Worm (Caenorhabditis elegans): ENCODE results near the gene ttr-20.

ttr-20 gene

DNA sequence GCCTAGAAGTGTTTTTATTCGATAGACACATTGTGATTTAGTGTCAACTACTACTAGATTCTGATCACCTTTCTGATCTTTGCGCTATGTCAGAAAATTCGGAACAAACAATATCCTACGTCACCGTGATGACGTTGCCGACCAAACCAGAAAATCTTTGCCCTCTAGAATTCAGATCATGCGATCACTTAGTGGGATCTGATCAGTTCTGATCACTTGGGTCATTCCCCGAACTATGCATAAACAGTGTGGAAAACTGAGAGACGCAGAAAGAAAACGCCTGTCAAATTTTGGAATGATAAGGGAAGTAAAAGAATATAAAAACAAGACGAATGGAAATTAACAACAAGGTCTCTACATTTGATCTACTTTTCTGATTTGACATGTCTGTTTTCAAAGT is 48.0 kb downstream of the ttr-20 start, which contains the start of gene F15E6.3:
Gene F15E6.3 (plus strand): TSS at position 344 of the 400 bp plus-strand sequence.
- TF ChIP-seq mbf-1 (tag; optimal IDR thresholded peaks at IDR 0.05) (no peak), lin-13 (GFP tag; optimal IDR thresholded peaks at IDR 0.05) (no peak), unc-39 (tag; optimal IDR thresholded peaks at IDR 0.05) (no peak), ceh-82 (tag; optimal IDR thresholded peaks at IDR 0.05) (no peak), fos-1 (tag; optimal IDR thresholded peaks at IDR 0.05) (no peak), alr-1 (tag; optimal IDR thresholded peaks at IDR 0.05) (no peak), sma-3 (GFP tag; optimal IDR thresholded peaks at IDR 0.05) (peak; percentile 85), ama-1 (optimal IDR thresholded peaks at IDR 0.05) (no peak), sma-9 (GFP tag; optimal IDR thresholded peaks at IDR 0.05) (peak; percentile 78), sma-9 (tag; optimal IDR thresholded peaks at IDR 0.05) (no peak), gmeb-1 (tag; optimal IDR thresholded peaks at IDR 0.05) (peak; percentile 23), lin-39 (tag; optimal IDR thresholded peaks at IDR 0.05) (no peak), nhr-129 (tag; optimal IDR thresholded peaks at IDR 0.05) (peak; percentile 18), nhr-25 (tag; optimal IDR thresholded peaks at IDR 0.05) (peak; percentile 72), nhr-21 (tag; optimal IDR thresholded peaks at IDR 0.05) (peak; percentile 72), nhr-11 (tag; optimal IDR thresholded peaks at IDR 0.05) (no peak), nhr-10 (tag; optimal IDR thresholded peaks at IDR 0.05) (no peak), nhr-23 (tag; optimal IDR thresholded peaks at IDR 0.05) (no peak), F13H6.1 (tag; optimal IDR thresholded peaks at IDR 0.05) (no peak), dmd-4 (tag; optimal IDR thresholded peaks at IDR 0.05) (no peak), ztf-4 (tag; optimal IDR thresholded peaks at IDR 0.05) (no peak), ZK546.5 (tag; optimal IDR thresholded peaks at IDR 0.05) (no peak), nhr-77 (tag; optimal IDR thresholded peaks at IDR 0.05) (no peak)

All from whole organism, L2 larva.